Worm (Caenorhabditis elegans) whole organism, late embryonic: ENCODE results near the gene dnj-23.

Source experiments
- ceh-31 ChIP-seq: sonication (generic microtip); optimal IDR thresholded peaks from 2 replicates; lab custom pipeline; 2016; ENCODE audit warnings: missing genetic modification characterization, missing compliant biosample characterization
- fkh-10 ChIP-seq: fragments of 150-350 bp; optimal IDR thresholded peaks from 2 replicates; lab custom pipeline; 2014; ENCODE audit warnings: missing biosample characterization, missing genetic modification reagents, missing genetic modification characterization
- hlh-13 ChIP-seq: fragments of 200-800 bp; sonication (Bioruptor generic); optimal IDR thresholded peaks from 2 replicates; lab custom pipeline; 2018; ENCODE audit warnings: mild to moderate bottlenecking, missing genetic modification characterization, missing compliant biosample characterization
- hlh-8 ChIP-seq: sonication (generic microtip); optimal IDR thresholded peaks from 2 replicates; lab custom pipeline; 2016; ENCODE audit warnings: missing genotype, missing genetic modification characterization, missing compliant biosample characterization
- pqm-1 ChIP-seq: sonication (generic microtip); optimal IDR thresholded peaks from 2 replicates; lab custom pipeline; 2016; ENCODE audit warnings: missing genetic modification characterization, missing compliant biosample characterization
- sdc-2 ChIP-seq: sonication (generic microtip); optimal IDR thresholded peaks from 2 replicates; lab custom pipeline; 2016; ENCODE audit warnings: missing genotype, missing genetic modification characterization, missing compliant biosample characterization
- unc-42 ChIP-seq: sonication (generic microtip); optimal IDR thresholded peaks from 2 replicates; lab custom pipeline; 2016; ENCODE audit warnings: missing genotype, missing genetic modification characterization, missing compliant biosample characterization
- unc-86 ChIP-seq: sonication (generic microtip); optimal IDR thresholded peaks from 2 replicates; lab custom pipeline; 2016; ENCODE audit warnings: missing genetic modification characterization, missing compliant biosample characterization

ce11 chrII:9126965-9127364, 18.6 kb upstream of the dnj-23 start:
- TF ChIP-seq unc-42 (tag; lab: Kevin White, UChicago) (no peak), sdc-2 (tag; lab: Kevin White, UChicago) (no peak), hlh-13 (no peak), unc-86 (tag; lab: Kevin White, UChicago) (no peak), fkh-10 (no peak), pqm-1 (no peak), ceh-31 (tag; lab: Kevin White, UChicago) (no peak), hlh-8 (tag; lab: Kevin White, UChicago) (no peak)
